Worm (Caenorhabditis elegans) whole organism, young adult: ENCODE measurements around the gene H01G02.4.
A peak's percentile ranks its signal among the peaks of the same experiment; 100 is the strongest.

Source experiments
- B0261.1 ChIP-seq: sonication (generic microtip); optimal IDR thresholded peaks from 2 replicates; lab custom pipeline; 2016; ENCODE audit warnings: mild to moderate bottlenecking, missing genetic modification characterization, moderate library complexity, missing compliant biosample characterization
- B0336.3 ChIP-seq: fragments of 200-800 bp; sonication (Bioruptor generic); IDR thresholded peaks from 2 replicates; pipeline ENCODE4 v1.3.6; 2022; ENCODE audit warnings: missing genetic modification characterization, missing compliant biosample characterization
- C17E4.6 ChIP-seq: fragments of 200-800 bp; sonication (Bioruptor generic); IDR thresholded peaks from 2 replicates; pipeline ENCODE4 v1.3.6; 2022; ENCODE audit warnings: missing genetic modification reagents, missing genetic modification characterization, missing compliant biosample characterization
- F10E7.11 ChIP-seq: sonication (generic microtip); optimal IDR thresholded peaks from 2 replicates; lab custom pipeline; 2017; ENCODE audit warnings: mild to moderate bottlenecking, missing genetic modification characterization, moderate library complexity, missing compliant biosample characterization
- F22D6.2 ChIP-seq: sonication (generic microtip); optimal IDR thresholded peaks from 2 replicates; lab custom pipeline; 2016; ENCODE audit warnings: mild to moderate bottlenecking, missing genetic modification characterization, missing compliant biosample characterization
- F23B12.7 ChIP-seq: sonication (generic microtip); optimal IDR thresholded peaks from 2 replicates; lab custom pipeline; 2017; ENCODE audit warnings: missing genetic modification characterization, mild to moderate bottlenecking, missing compliant biosample characterization, antibody characterized with exemption, moderate library complexity; ENCODE audit not compliant: insufficient read depth
- F33H1.4 ChIP-seq: fragments of 200-800 bp; sonication (Bioruptor generic); IDR thresholded peaks from 2 replicates; pipeline ENCODE4 v1.3.6; 2022; ENCODE audit warnings: missing genetic modification reagents, missing genetic modification characterization, missing compliant biosample characterization
- F37B4.10 ChIP-seq: fragments of 200-800 bp; sonication (Bioruptor generic); IDR thresholded peaks from 2 replicates; pipeline ENCODE4 v1.3.6; 2022; ENCODE audit warnings: missing genetic modification characterization, missing compliant biosample characterization
- F55B11.4 ChIP-seq: sonication (generic microtip); optimal IDR thresholded peaks from 2 replicates; lab custom pipeline; 2016; ENCODE audit warnings: missing compliant biosample characterization, missing genetic modification characterization, borderline replicate concordance; ENCODE audit not compliant: insufficient read depth
- T26A5.8 ChIP-seq: sonication (generic microtip); optimal IDR thresholded peaks from 2 replicates; lab custom pipeline; 2016; ENCODE audit warnings: missing genetic modification characterization, missing compliant biosample characterization
- Y53F4B.3 ChIP-seq: fragments of 200-800 bp; sonication (Bioruptor generic); IDR thresholded peaks from 2 replicates; pipeline ENCODE4 v1.3.6; 2022; ENCODE audit warnings: missing genetic modification reagents, missing genetic modification characterization, missing compliant biosample characterization
- Y56A3A.18 ChIP-seq: fragments of 200-800 bp; sonication (Bioruptor generic); IDR thresholded peaks from 2 replicates; pipeline ENCODE4 v1.3.6; 2022; ENCODE audit warnings: missing genetic modification reagents, missing genetic modification characterization, missing compliant biosample characterization
- Y67H2A.10 ChIP-seq: fragments of 200-800 bp; sonication (Bioruptor generic); conservative IDR thresholded peaks from 2 replicates; pipeline ENCODE4 v1.3.6; 2022; ENCODE audit warnings: missing genetic modification reagents, missing genetic modification characterization, missing compliant biosample characterization
- ama-1 ChIP-seq, 3 experiments: fragments of 150-350 bp in 1 of 3; sonication (generic microtip) in 2 of 3; optimal IDR thresholded peaks; 2 replicates each; lab custom pipeline; 2014 to 2018; ENCODE audit warnings: missing biosample characterization in 2 of 3, missing genetic modification characterization in 2 of 3, missing genetic modification reagents in 2 of 3
- aptf-3 ChIP-seq: fragments of 200-800 bp; sonication (Bioruptor generic); IDR thresholded peaks from 2 replicates; pipeline ENCODE4 v1.3.6; 2022; ENCODE audit warnings: missing genetic modification characterization, missing compliant biosample characterization
- attf-3 ChIP-seq: fragments of 200-800 bp; sonication (Bioruptor generic); conservative IDR thresholded peaks from 2 replicates; pipeline ENCODE4 v1.3.6; 2022; ENCODE audit warnings: missing genetic modification reagents, missing genetic modification characterization, missing compliant biosample characterization
- cebp-1 ChIP-seq, 2 experiments: fragments of 200-800 bp in 1 of 2; sonication (Bioruptor generic) in 1 of 2; sonication (generic microtip) in 1 of 2; IDR thresholded peaks in 1 of 2; optimal IDR thresholded peaks in 1 of 2; 2 replicates each; pipeline versions ENCODE4 v1.3.6 to Lab custom; 2017 to 2022; ENCODE audit warnings: missing compliant biosample characterization in 2 of 2, missing genetic modification characterization in 2 of 2, mild to moderate bottlenecking in 1 of 2, missing genetic modification reagents in 1 of 2, moderate library complexity in 1 of 2
- cebp-2 ChIP-seq: fragments of 200-800 bp; sonication (Bioruptor generic); IDR thresholded peaks from 2 replicates; pipeline ENCODE4 v1.3.6; 2022; ENCODE audit warnings: missing genetic modification characterization, missing compliant biosample characterization
- ceh-100 ChIP-seq: fragments of 200-800 bp; sonication (Bioruptor generic); IDR thresholded peaks from 2 replicates; pipeline ENCODE4 v1.3.6; 2022; ENCODE audit warnings: missing genetic modification reagents, missing genetic modification characterization, missing compliant biosample characterization
- ceh-27 ChIP-seq: fragments of 200-800 bp; sonication (Bioruptor generic); optimal IDR thresholded peaks from 2 replicates; lab custom pipeline; 2018; ENCODE audit warnings: mild to moderate bottlenecking, missing genetic modification characterization, moderate library complexity, missing compliant biosample characterization
- ceh-40 ChIP-seq: fragments of 200-800 bp; sonication (Bioruptor generic); IDR thresholded peaks from 2 replicates; pipeline ENCODE4 v1.3.6; 2022; ENCODE audit warnings: missing genetic modification characterization, missing compliant biosample characterization
- ceh-91 ChIP-seq: fragments of 200-800 bp; sonication (Bioruptor generic); IDR thresholded peaks from 2 replicates; pipeline ENCODE4 v1.3.6; 2022; ENCODE audit warnings: missing genetic modification reagents, missing genetic modification characterization, missing compliant biosample characterization
- egrh-3 ChIP-seq: fragments of 200-800 bp; sonication (Bioruptor generic); IDR thresholded peaks from 2 replicates; pipeline ENCODE4 v1.3.6; 2022; ENCODE audit warnings: missing genetic modification reagents, missing genetic modification characterization, missing compliant biosample characterization
- ekl-4 ChIP-seq: fragments of 200-800 bp; sonication (Bioruptor generic); IDR thresholded peaks from 2 replicates; pipeline ENCODE4 v1.3.6; 2022; ENCODE audit warnings: missing genetic modification reagents, missing genetic modification characterization, missing compliant biosample characterization
- him-1 ChIP-seq: sonication (generic microtip); optimal IDR thresholded peaks from 2 replicates; lab custom pipeline; 2016; ENCODE audit warnings: missing genotype, missing genetic modification reagents, missing genetic modification characterization, missing compliant biosample characterization
- hlh-26 ChIP-seq: fragments of 200-800 bp; sonication (Bioruptor generic); conservative IDR thresholded peaks from 2 replicates; pipeline ENCODE4 v1.3.6; 2022; ENCODE audit warnings: missing genetic modification reagents, missing genetic modification characterization, missing compliant biosample characterization
- hmg-1.2 ChIP-seq: fragments of 200-800 bp; sonication (Bioruptor generic); IDR thresholded peaks from 2 replicates; pipeline ENCODE4 v1.3.6; 2022; ENCODE audit warnings: missing genetic modification reagents, missing genetic modification characterization, missing compliant biosample characterization
- hrde-1 ChIP-seq: sonication (generic microtip); optimal IDR thresholded peaks from 2 replicates; lab custom pipeline; 2016; ENCODE audit warnings: missing genetic modification characterization, mild to moderate bottlenecking, missing compliant biosample characterization, moderate library complexity, missing genotype, missing genetic modification reagents, borderline replicate concordance
- lag-1 ChIP-seq: fragments of 200-800 bp; sonication (Bioruptor generic); IDR thresholded peaks from 2 replicates; pipeline ENCODE4 v1.3.6; 2022; ENCODE audit warnings: missing genetic modification reagents, missing genetic modification characterization, missing compliant biosample characterization
- let-526 ChIP-seq: fragments of 200-800 bp; sonication (Bioruptor generic); IDR thresholded peaks from 2 replicates; pipeline ENCODE4 v1.3.6; 2022; ENCODE audit warnings: missing genetic modification reagents, missing genetic modification characterization, missing compliant biosample characterization
- lin-26 ChIP-seq: fragments of 200-800 bp; sonication (Bioruptor generic); IDR thresholded peaks from 2 replicates; pipeline ENCODE4 v1.3.6; 2022; ENCODE audit warnings: missing genetic modification reagents, missing genetic modification characterization, missing compliant biosample characterization
- madf-10 ChIP-seq: sonication (generic microtip); optimal IDR thresholded peaks from 2 replicates; lab custom pipeline; 2016; ENCODE audit warnings: mild to moderate bottlenecking, missing genetic modification characterization, missing compliant biosample characterization
- mcd-1 ChIP-seq: fragments of 200-800 bp; sonication (Bioruptor generic); IDR thresholded peaks from 2 replicates; pipeline ENCODE4 v1.3.6; 2022; ENCODE audit warnings: missing genetic modification reagents, missing genetic modification characterization, missing compliant biosample characterization
- mel-28 ChIP-seq: sonication (generic microtip); optimal IDR thresholded peaks from 2 replicates; lab custom pipeline; 2016; ENCODE audit warnings: borderline replicate concordance, mild to moderate bottlenecking, missing genetic modification characterization, missing compliant biosample characterization
- mxl-1 ChIP-seq: sonication (generic microtip); optimal IDR thresholded peaks from 2 replicates; lab custom pipeline; 2016; ENCODE audit warnings: missing genetic modification characterization, missing compliant biosample characterization
- nfya-2 ChIP-seq: fragments of 200-800 bp; sonication (Bioruptor generic); IDR thresholded peaks from 2 replicates; pipeline ENCODE4 v1.3.6; 2022; ENCODE audit warnings: missing genetic modification reagents, missing genetic modification characterization, missing compliant biosample characterization
- nhr-179 ChIP-seq: sonication (generic microtip); optimal IDR thresholded peaks from 2 replicates; lab custom pipeline; 2016; ENCODE audit warnings: mild to moderate bottlenecking, missing genetic modification characterization, missing compliant biosample characterization
- nhr-80 ChIP-seq: sonication (generic microtip); optimal IDR thresholded peaks from 2 replicates; lab custom pipeline; 2016; ENCODE audit warnings: missing genetic modification characterization, missing compliant biosample characterization
- repo-1 ChIP-seq: sonication (generic microtip); optimal IDR thresholded peaks from 2 replicates; lab custom pipeline; 2017; ENCODE audit warnings: mild to moderate bottlenecking, missing genetic modification characterization, missing compliant biosample characterization
- sdz-38 ChIP-seq: sonication (generic microtip); optimal IDR thresholded peaks from 2 replicates; lab custom pipeline; 2016; ENCODE audit warnings: missing genotype, missing genetic modification characterization, missing compliant biosample characterization
- snpc-4 ChIP-seq, 5 experiments: fragments of 150-350 bp in 1 of 5; sonication (generic microtip) in 4 of 5; optimal IDR thresholded peaks; 2 replicates each; lab custom pipeline; 2014 to 2018; ENCODE audit warnings: missing genetic modification characterization in 5 of 5, missing biosample characterization in 3 of 5, antibody characterized with exemption in 2 of 5, mild to moderate bottlenecking in 2 of 5, missing compliant biosample characterization in 2 of 5, missing genotype in 2 of 5, moderate library complexity in 2 of 5, missing genetic modification reagents in 1 of 5
- somi-1 ChIP-seq: fragments of 200-800 bp; sonication (Bioruptor generic); optimal IDR thresholded peaks from 2 replicates; lab custom pipeline; 2018; ENCODE audit warnings: mild to moderate bottlenecking, missing genetic modification characterization, missing compliant biosample characterization
- tbp1 ChIP-seq: fragments of 200-800 bp; sonication (Bioruptor generic); optimal IDR thresholded peaks from 2 replicates; lab custom pipeline; 2018; ENCODE audit warnings: mild to moderate bottlenecking, missing genetic modification characterization, missing compliant biosample characterization
- tlf-1 ChIP-seq: fragments of 200-800 bp; sonication (Bioruptor generic); optimal IDR thresholded peaks from 2 replicates; lab custom pipeline; 2018; ENCODE audit warnings: mild to moderate bottlenecking, missing genetic modification characterization, missing compliant biosample characterization
- ztf-22 ChIP-seq: fragments of 200-800 bp; sonication (Bioruptor generic); optimal IDR thresholded peaks from 2 replicates; lab custom pipeline; 2018; ENCODE audit warnings: mild to moderate bottlenecking, missing genetic modification characterization, moderate library complexity, missing compliant biosample characterization
- ztf-25 ChIP-seq: fragments of 200-800 bp; sonication (Bioruptor generic); IDR thresholded peaks from 2 replicates; pipeline ENCODE4 v1.3.6; 2022; ENCODE audit warnings: missing genetic modification reagents, missing genetic modification characterization, missing compliant biosample characterization
- ztf-28 ChIP-seq: fragments of 200-800 bp; sonication (Bioruptor generic); IDR thresholded peaks from 2 replicates; pipeline ENCODE4 v1.3.6; 2022; ENCODE audit warnings: missing genetic modification reagents, missing genetic modification characterization, missing compliant biosample characterization
- ztf-3 ChIP-seq: fragments of 200-800 bp; sonication (Bioruptor generic); optimal IDR thresholded peaks from 2 replicates; lab custom pipeline; 2018; ENCODE audit warnings: mild to moderate bottlenecking, missing genetic modification characterization, missing compliant biosample characterization

The H01G02.4 gene

DNA sequence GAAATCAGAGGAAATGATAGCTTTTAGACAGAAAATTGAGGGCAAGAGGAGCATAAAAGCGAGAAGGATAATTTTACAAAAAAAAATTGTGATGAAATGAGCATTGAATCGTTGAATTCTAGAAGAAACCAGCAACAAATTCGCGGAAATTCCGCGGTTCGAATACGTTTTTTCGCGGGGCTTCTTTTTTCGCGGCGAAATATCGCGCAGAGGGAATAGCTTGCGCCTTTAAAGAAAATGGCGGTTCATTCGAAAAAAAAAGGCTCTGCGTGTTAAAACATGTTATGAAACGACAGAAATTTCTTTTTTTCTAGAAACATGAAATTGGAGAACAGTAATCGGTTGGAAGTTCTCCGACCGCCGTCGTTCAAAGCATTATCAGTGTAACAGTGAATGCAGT, 19.5 kb upstream of the H01G02.4 start (continued):
- TF ChIP-seq cebp-1 (GFP tag; IDR thresholded peaks at IDR 0.05; lab: Robert Waterston, UW) = no peak
- no peak for TF ChIP-seq cebp-1 (tag; optimal IDR thresholded peaks at IDR 0.05; lab: Kevin White, UChicago)
- TF ChIP-seq attf-3 (GFP tag; lab: Robert Waterston, UW) = no peak
- peak; percentile 96 for TF ChIP-seq ceh-91 (GFP tag; lab: Robert Waterston, UW)
- peak; percentile 94 for TF ChIP-seq F33H1.4 (GFP tag; lab: Robert Waterston, UW)
- TF ChIP-seq lin-26 (GFP tag; lab: Robert Waterston, UW) = no peak
- TF ChIP-seq nhr-80 = no peak
- peak; percentile 83 for TF ChIP-seq ekl-4 (GFP tag; lab: Robert Waterston, UW)
- TF ChIP-seq mxl-1 (tag; lab: Kevin White, UChicago) = no peak
- no peak for TF ChIP-seq F37B4.10
- TF ChIP-seq tbp1 (GFP tag; lab: Kevin White, UChicago) = no peak
- TF ChIP-seq sdz-38 (tag; lab: Kevin White, UChicago) = no peak
- TF ChIP-seq ceh-100 (GFP tag; lab: Robert Waterston, UW) = peak; percentile 51; the same call in 1 of the 2 replicates
- TF ChIP-seq aptf-3 (GFP tag; lab: Robert Waterston, UW) = no peak
- TF ChIP-seq somi-1 (GFP tag; lab: Kevin White, UChicago) = no peak
- no peak for TF ChIP-seq hlh-26
- no peak for TF ChIP-seq let-526 (GFP tag; lab: Robert Waterston, UW)
- TF ChIP-seq ztf-28 (GFP tag; lab: Robert Waterston, UW) = no peak; the same call in 1 of the 2 replicates
- no peak for TF ChIP-seq ama-1 (optimal IDR thresholded peaks at IDR 0.05; lab: Kevin White, UChicago)
- no peak for TF ChIP-seq ama-1 (GFP tag; optimal IDR thresholded peaks at IDR 0.05; lab: Kevin White, UChicago)
- TF ChIP-seq hrde-1 = no peak
- peak; percentile 43 for TF ChIP-seq mcd-1
- TF ChIP-seq nhr-179 (tag; lab: Kevin White, UChicago) = no peak
- TF ChIP-seq ceh-40 = no peak
- peak; percentile 61 for TF ChIP-seq F23B12.7 (tag; lab: Kevin White, UChicago)
- TF ChIP-seq mel-28 (tag; lab: Kevin White, UChicago) = no peak
- no peak for TF ChIP-seq ztf-3 (GFP tag; lab: Kevin White, UChicago)
- TF ChIP-seq C17E4.6 (GFP tag; lab: Robert Waterston, UW) = peak; percentile 50; the same call in 1 of the 2 replicates
- no peak for TF ChIP-seq Y56A3A.18 (GFP tag; lab: Robert Waterston, UW)
- no peak for TF ChIP-seq B0336.3 (GFP tag; lab: Robert Waterston, UW)
- no peak for TF ChIP-seq F10E7.11 (tag; lab: Kevin White, UChicago)
- no peak for TF ChIP-seq T26A5.8 (tag; lab: Kevin White, UChicago)
- no peak for TF ChIP-seq him-1
- TF ChIP-seq F22D6.2 (tag; lab: Kevin White, UChicago) = no peak
- no peak for TF ChIP-seq madf-10 (tag; lab: Kevin White, UChicago)
- TF ChIP-seq snpc-4 (GFP tag; optimal IDR thresholded peaks at IDR 0.05; lab: Kevin White, UChicago) = no peak
- TF ChIP-seq snpc-4 (tag; optimal IDR thresholded peaks at IDR 0.05; lab: Kevin White, UChicago) = peak in 2 of 4 experiments; percentile 19 to 28
- no peak; the same call in 1 of the 2 replicates for TF ChIP-seq Y67H2A.10
- no peak for TF ChIP-seq F55B11.4 (tag; lab: Kevin White, UChicago)
- TF ChIP-seq lag-1 (GFP tag; lab: Robert Waterston, UW) = no peak
- peak; percentile 7; the same call in 1 of the 2 replicates for TF ChIP-seq ztf-25 (GFP tag; lab: Robert Waterston, UW)
- TF ChIP-seq Y53F4B.3 (GFP tag; lab: Robert Waterston, UW) = no peak
- TF ChIP-seq cebp-2 = no peak
- no peak for TF ChIP-seq repo-1
- TF ChIP-seq ceh-27 = no peak
- no peak for TF ChIP-seq ztf-22 (GFP tag; lab: Kevin White, UChicago)
- no peak for TF ChIP-seq B0261.1 (tag; lab: Kevin White, UChicago)
- no peak for TF ChIP-seq nfya-2
- TF ChIP-seq tlf-1 (GFP tag; lab: Kevin White, UChicago) = peak; percentile 65
- peak; percentile 51 for TF ChIP-seq hmg-1.2 (GFP tag; lab: Robert Waterston, UW)
- TF ChIP-seq egrh-3 = no peak
